Worm (Caenorhabditis elegans) whole organism, late embryonic: ENCODE measurements around the gene sra-8.

ENCODE experiments used
- ceh-19 ChIP-seq: fragments of 200-800 bp; sonication (Bioruptor generic); optimal IDR thresholded peaks from 2 replicates; lab custom pipeline; 2018; ENCODE audit warnings: mild to moderate bottlenecking, missing genetic modification characterization, missing compliant biosample characterization
- ceh-2 ChIP-seq: sonication (generic microtip); optimal IDR thresholded peaks from 2 replicates; lab custom pipeline; 2016; ENCODE audit warnings: missing genotype, missing genetic modification characterization, missing compliant biosample characterization
- ceh-22 ChIP-seq: sonication (generic microtip); optimal IDR thresholded peaks from 2 replicates; lab custom pipeline; 2017; ENCODE audit warnings: missing biosample characterization, missing genetic modification characterization
- ceh-6 ChIP-seq: fragments of 200-800 bp; sonication (Bioruptor generic); optimal IDR thresholded peaks from 2 replicates; lab custom pipeline; 2018; ENCODE audit warnings: mild to moderate bottlenecking, missing genetic modification characterization, missing compliant biosample characterization
- dve-1 ChIP-seq: sonication (generic microtip); optimal IDR thresholded peaks from 2 replicates; lab custom pipeline; 2017; ENCODE audit warnings: antibody characterized with exemption, mild to moderate bottlenecking, missing genetic modification characterization, missing compliant biosample characterization
- elt-2 ChIP-seq: sonication (generic microtip); optimal IDR thresholded peaks from 2 replicates; lab custom pipeline; 2016; ENCODE audit warnings: missing genetic modification reagents, missing genetic modification characterization, missing compliant biosample characterization
- fkh-10 ChIP-seq: fragments of 150-350 bp; optimal IDR thresholded peaks from 2 replicates; lab custom pipeline; 2014; ENCODE audit warnings: missing biosample characterization, missing genetic modification reagents, missing genetic modification characterization
- hlh-15 ChIP-seq: sonication (generic microtip); optimal IDR thresholded peaks from 2 replicates; lab custom pipeline; 2016; ENCODE audit warnings: missing genetic modification characterization, missing compliant biosample characterization
- hlh-8 ChIP-seq: sonication (generic microtip); optimal IDR thresholded peaks from 2 replicates; lab custom pipeline; 2016; ENCODE audit warnings: missing genotype, missing genetic modification characterization, missing compliant biosample characterization
- nhr-11 ChIP-seq: fragments of 150-350 bp; optimal IDR thresholded peaks from 2 replicates; lab custom pipeline; 2014; ENCODE audit warnings: missing biosample characterization, missing genetic modification characterization
- pag-3 ChIP-seq: sonication (generic microtip); optimal IDR thresholded peaks from 2 replicates; lab custom pipeline; 2016; ENCODE audit warnings: missing compliant biosample characterization, missing genetic modification characterization, borderline replicate concordance
- pha-4 ChIP-seq: fragments of 150-350 bp; optimal IDR thresholded peaks from 2 replicates; lab custom pipeline; 2018; ENCODE audit warnings: missing biosample characterization, missing genetic modification reagents, missing genetic modification characterization
- sox-4 ChIP-seq: sonication (generic microtip); optimal IDR thresholded peaks from 2 replicates; lab custom pipeline; 2017; ENCODE audit warnings: mild to moderate bottlenecking, missing genetic modification characterization, inconsistent platforms, missing compliant biosample characterization
- ztf-16 ChIP-seq: sonication (generic microtip); optimal IDR thresholded peaks from 2 replicates; lab custom pipeline; 2017; ENCODE audit warnings: missing genetic modification characterization, missing compliant biosample characterization

DNA sequence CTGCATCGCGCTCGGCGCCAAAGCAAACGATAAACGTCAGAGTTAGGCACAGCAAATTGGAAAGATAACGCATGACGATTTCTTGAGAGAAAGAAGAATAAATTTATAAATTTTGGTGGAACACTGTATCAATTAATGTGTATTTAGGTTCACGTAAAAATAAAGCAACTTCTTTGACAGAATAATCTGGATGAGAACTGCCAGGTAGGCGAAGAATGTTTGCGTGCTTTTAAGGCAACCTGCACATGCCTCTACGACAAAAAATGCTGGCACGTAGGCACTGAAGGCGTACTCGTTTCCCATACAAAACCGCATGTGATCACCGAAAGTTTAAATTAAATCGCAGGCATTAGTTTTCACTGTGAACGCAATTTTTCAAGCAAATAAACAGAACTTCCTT, 15.7 kb downstream of the sra-8 start, which contains the start of gene F35H8.1:
- TF ChIP-seq dve-1 (tag; lab: Kevin White, UChicago): no peak
- no peak for TF ChIP-seq ceh-6 (GFP tag; lab: Kevin White, UChicago)
- TF ChIP-seq pag-3 (tag; lab: Kevin White, UChicago): no peak
- TF ChIP-seq fkh-10 (GFP tag; lab: Kevin White, UChicago): no peak
- no peak for TF ChIP-seq nhr-11 (tag; lab: Kevin White, UChicago)
- TF ChIP-seq ztf-16: no peak
- TF ChIP-seq sox-4: no peak
- TF ChIP-seq hlh-8 (tag; lab: Kevin White, UChicago): no peak
- TF ChIP-seq hlh-15 (tag; lab: Kevin White, UChicago): no peak
- no peak for TF ChIP-seq pha-4 (tag; lab: Kevin White, UChicago)
- TF ChIP-seq elt-2: no peak
- TF ChIP-seq ceh-2: no peak
- TF ChIP-seq ceh-19 (GFP tag; lab: Kevin White, UChicago): no peak
- TF ChIP-seq ceh-22 (tag; lab: Kevin White, UChicago): no peak
